Worm (Caenorhabditis elegans): ENCODE data around the gene sbds-1.

DNA sequence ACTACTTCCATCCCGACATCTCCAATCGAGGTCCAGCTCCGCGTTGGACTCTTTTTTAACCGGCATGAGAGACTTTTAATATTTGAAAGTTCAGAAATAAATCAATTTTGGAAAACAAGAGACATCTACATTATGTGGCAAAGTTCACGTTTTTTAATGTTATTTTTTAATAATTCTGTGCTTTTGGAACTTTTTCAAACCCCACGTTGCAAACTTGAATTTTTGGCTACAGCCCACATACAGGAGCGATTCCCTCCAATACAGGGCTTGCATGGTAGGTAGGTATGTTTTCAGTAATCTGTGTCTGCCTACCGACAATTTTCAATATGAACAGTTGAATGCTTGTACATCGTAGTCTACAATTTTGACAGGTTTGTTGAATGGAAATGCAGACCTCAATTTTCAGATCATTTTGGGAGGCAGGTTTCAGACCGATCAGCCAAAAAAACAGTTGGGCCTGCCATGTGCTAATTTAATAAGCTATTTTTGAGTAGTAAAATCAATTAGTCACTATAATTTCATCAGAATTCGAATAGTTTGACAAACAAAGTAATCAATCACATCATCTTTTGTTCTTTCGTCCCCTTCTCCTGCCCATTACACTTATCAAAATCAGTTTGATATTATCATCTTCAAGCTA is 32.7 kb downstream of the sbds-1 start, which contains the start of the genes Y55B1AR.4 and ttr-7:
- TF ChIP-seq ama-1 (optimal IDR thresholded peaks at IDR 0.05) (no peak), F13C5.2 (tag; optimal IDR thresholded peaks at IDR 0.05) (no peak), hmbx-1 (tag; optimal IDR thresholded peaks at IDR 0.05) (no peak), aly-1 (tag; optimal IDR thresholded peaks at IDR 0.05) (no peak), B0310.2 (tag; optimal IDR thresholded peaks at IDR 0.05) (no peak), scrt-1 (GFP tag; IDR thresholded peaks at IDR 0.05) (no peak), tra-4 (tag; optimal IDR thresholded peaks at IDR 0.05) (no peak)

Measured in whole organism, early embryonic.